Worm (Caenorhabditis elegans) whole organism, early embryonic: ENCODE data around the gene C07A12.18.

ENCODE experiments used
- B0310.2 ChIP-seq: sonication (generic microtip); optimal IDR thresholded peaks from 2 replicates; lab custom pipeline; 2016; ENCODE audit warnings: mild to moderate bottlenecking, missing genetic modification characterization, missing compliant biosample characterization
- aly-1 ChIP-seq: sonication (generic microtip); optimal IDR thresholded peaks from 2 replicates; lab custom pipeline; 2016; ENCODE audit warnings: missing genetic modification characterization, missing compliant biosample characterization
- ama-1 ChIP-seq: fragments of 150-350 bp; optimal IDR thresholded peaks from 2 replicates; lab custom pipeline; 2014
- ceh-13 ChIP-seq: fragments of 200-800 bp; sonication (Bioruptor generic); optimal IDR thresholded peaks from 2 replicates; lab custom pipeline; 2018; ENCODE audit warnings: mild to moderate bottlenecking, missing genetic modification characterization, missing compliant biosample characterization
- ceh-36 ChIP-seq: sonication (generic microtip); optimal IDR thresholded peaks from 2 replicates; lab custom pipeline; 2016; ENCODE audit warnings: missing genetic modification characterization, inconsistent platforms, missing compliant biosample characterization
- flt-1 ChIP-seq: fragments of 200-800 bp; sonication (Bioruptor generic); IDR thresholded peaks from 2 replicates; pipeline ENCODE4 v1.3.6; 2022; ENCODE audit warnings: missing genetic modification characterization, missing compliant biosample characterization
- hmg-4 ChIP-seq: fragments of 200-800 bp; sonication (Bioruptor generic); optimal IDR thresholded peaks from 2 replicates; lab custom pipeline; 2018; ENCODE audit warnings: mild to moderate bottlenecking, missing genetic modification characterization, missing compliant biosample characterization
- pes-1 ChIP-seq: fragments of 200-800 bp; sonication (Bioruptor generic); IDR thresholded peaks from 2 replicates; pipeline ENCODE4 v1.3.6; 2022; ENCODE audit warnings: missing genetic modification reagents, missing genetic modification characterization, missing compliant biosample characterization
- sea-1 ChIP-seq: fragments of 200-800 bp; sonication (Bioruptor generic); conservative IDR thresholded peaks from 2 replicates; pipeline ENCODE4 v1.3.6; 2022; ENCODE audit warnings: missing genetic modification characterization, missing compliant biosample characterization
- tbx-11 ChIP-seq: fragments of 200-800 bp; sonication (Bioruptor generic); IDR thresholded peaks from 2 replicates; pipeline ENCODE4 v1.3.6; 2022; ENCODE audit warnings: missing genetic modification characterization, missing compliant biosample characterization
- tbx-37 ChIP-seq: fragments of 200-800 bp; sonication (Bioruptor generic); conservative IDR thresholded peaks from 2 replicates; pipeline ENCODE4 v1.3.6; 2022; ENCODE audit warnings: missing genetic modification reagents, missing genetic modification characterization, missing compliant biosample characterization

DNA sequence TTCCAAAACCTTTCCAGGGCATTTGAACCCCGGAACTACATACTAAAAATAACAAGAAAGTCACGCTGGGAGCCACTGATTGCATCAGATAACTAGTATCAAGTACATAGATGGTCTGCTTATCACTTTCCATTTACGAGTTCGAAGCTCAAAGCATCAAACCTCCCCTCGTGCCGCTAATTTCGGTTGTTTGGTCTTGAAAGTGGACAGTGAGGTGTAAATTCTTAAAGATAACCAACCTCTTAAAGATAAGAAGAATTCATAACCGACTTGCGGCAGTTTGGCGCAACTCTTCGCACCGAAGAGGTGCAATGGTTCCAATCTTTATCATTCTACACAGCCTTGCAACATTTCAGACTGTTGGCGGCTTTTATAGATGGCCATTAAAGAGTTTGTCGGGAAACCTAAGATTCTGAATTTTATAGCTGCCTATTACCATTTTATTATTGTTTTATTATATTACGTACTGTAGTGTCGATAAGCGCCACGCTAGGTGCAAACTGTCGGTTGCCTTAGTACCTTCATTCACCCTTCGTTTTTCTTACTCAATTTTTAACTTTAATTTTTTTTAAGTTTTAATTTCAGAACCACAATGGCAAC lies 15.1 kb upstream of the C07A12.18 start, which contains the start of gene amt-4:
- no peak for TF ChIP-seq sea-1 (GFP tag; lab: Robert Waterston, UW)
- no peak for TF ChIP-seq pes-1 (GFP tag; lab: Robert Waterston, UW)
- TF ChIP-seq tbx-11 (GFP tag; lab: Robert Waterston, UW) = no peak
- no peak for TF ChIP-seq ceh-13
- TF ChIP-seq ama-1 (lab: Kevin White, UChicago) = no peak
- TF ChIP-seq hmg-4 (GFP tag; lab: Kevin White, UChicago) = no peak
- no peak for TF ChIP-seq ceh-36 (tag; lab: Kevin White, UChicago)
- TF ChIP-seq B0310.2 = no peak
- TF ChIP-seq aly-1 (tag; lab: Kevin White, UChicago) = no peak
- no peak for TF ChIP-seq flt-1 (GFP tag; lab: Robert Waterston, UW)
- no peak for TF ChIP-seq tbx-37 (GFP tag; lab: Robert Waterston, UW)
